Fruit fly (Drosophila melanogaster) whole organism, adult: ENCODE measurements around the gene dpr10.

Experiments used
- CG11617 ChIP-seq: fragments of 200-800 bp; sonication (Bioruptor generic); optimal IDR thresholded peaks from 2 replicates; lab custom pipeline; 2017; ENCODE audit warnings: mild to moderate bottlenecking, missing biosample characterization, missing genetic modification reagents, missing genetic modification characterization
- CG12768 ChIP-seq: fragments of 200-800 bp; sonication (Bioruptor generic); optimal IDR thresholded peaks from 2 replicates; lab custom pipeline; 2017; ENCODE audit warnings: missing biosample characterization, missing genetic modification characterization, mild to moderate bottlenecking, moderate library complexity, missing genetic modification reagents
- CG14711 ChIP-seq: fragments of 200-800 bp; sonication (Bioruptor generic); optimal IDR thresholded peaks from 2 replicates; lab custom pipeline; 2018; ENCODE audit warnings: missing biosample characterization, mild to moderate bottlenecking, missing genetic modification characterization, moderate library complexity
- CG1620 ChIP-seq: fragments of 200-800 bp; sonication (Bioruptor generic); optimal IDR thresholded peaks from 2 replicates; lab custom pipeline; 2016; ENCODE audit warnings: missing biosample characterization, missing genetic modification characterization
- CG33017 ChIP-seq: fragments of 200-800 bp; sonication (Bioruptor generic); optimal IDR thresholded peaks from 2 replicates; lab custom pipeline; 2018; ENCODE audit warnings: missing biosample characterization, mild to moderate bottlenecking, missing genetic modification characterization, moderate library complexity
- CG5204 ChIP-seq: fragments of 200-800 bp; sonication (Bioruptor generic); optimal IDR thresholded peaks from 2 replicates; lab custom pipeline; 2016; ENCODE audit warnings: missing biosample characterization, missing genetic modification characterization
- CG7045 ChIP-seq: fragments of 200-800 bp; sonication (Bioruptor generic); optimal IDR thresholded peaks from 2 replicates; lab custom pipeline; 2017; ENCODE audit warnings: missing biosample characterization, mild to moderate bottlenecking, missing genetic modification characterization
- CG7101 ChIP-seq: fragments of 200-800 bp; sonication (Bioruptor generic); optimal IDR thresholded peaks from 2 replicates; lab custom pipeline; 2018; ENCODE audit warnings: missing biosample characterization, mild to moderate bottlenecking, missing genetic modification characterization, moderate library complexity
- Clk ChIP-seq: fragments of 200-800 bp; sonication (Bioruptor generic); optimal IDR thresholded peaks from 2 replicates; lab custom pipeline; 2017; ENCODE audit warnings: missing biosample characterization, missing genetic modification characterization
- Crg-1 ChIP-seq: fragments of 200-800 bp; sonication (Bioruptor generic); optimal IDR thresholded peaks from 2 replicates; lab custom pipeline; 2016; ENCODE audit warnings: missing biosample characterization, missing genetic modification characterization
- Hr96 ChIP-seq: fragments of 200-800 bp; sonication (Bioruptor generic); optimal IDR thresholded peaks from 2 replicates; lab custom pipeline; 2016; ENCODE audit warnings: missing biosample characterization, missing genetic modification characterization
- Mnt ChIP-seq: fragments of 200-800 bp; sonication (Bioruptor generic); optimal IDR thresholded peaks from 2 replicates; lab custom pipeline; 2016; ENCODE audit warnings: missing biosample characterization, mild to moderate bottlenecking, missing genetic modification characterization
- bab1 ChIP-seq: fragments of 200-800 bp; sonication (Bioruptor generic); optimal IDR thresholded peaks from 3 replicates; lab custom pipeline; 2019; ENCODE audit warnings: missing biosample characterization, mild to moderate bottlenecking, missing genetic modification characterization, moderate library complexity
- cic ChIP-seq: fragments of 200-800 bp; sonication (Bioruptor generic); optimal IDR thresholded peaks from 2 replicates; lab custom pipeline; 2017; ENCODE audit warnings: missing biosample characterization, mild to moderate bottlenecking, missing genetic modification characterization, moderate library complexity
- cnc ChIP-seq, 2 experiments: fragments of >200 bp; optimal IDR thresholded peaks; 2 replicates each; lab custom pipeline; 2017
- kay ChIP-seq: fragments of 200-800 bp; sonication (Bioruptor generic); peaks from one replicate; lab custom pipeline; 2016; ENCODE audit warnings: missing biosample characterization, missing genetic modification characterization, borderline replicate concordance
- ovo ChIP-seq: fragments of 200-800 bp; sonication (Bioruptor generic); optimal IDR thresholded peaks from 2 replicates; lab custom pipeline; 2016; ENCODE audit warnings: missing biosample characterization, missing genetic modification characterization
- pad ChIP-seq: fragments of 200-800 bp; sonication (Bioruptor generic); optimal IDR thresholded peaks from 3 replicates; lab custom pipeline; 2017; ENCODE audit warnings: missing biosample characterization, missing genetic modification characterization, mild to moderate bottlenecking, moderate library complexity, missing genetic modification reagents
- toe ChIP-seq: fragments of 200-800 bp; sonication (Bioruptor generic); optimal IDR thresholded peaks from 2 replicates; lab custom pipeline; 2016; ENCODE audit warnings: missing biosample characterization, missing genetic modification characterization

dpr10 gene

DNA sequence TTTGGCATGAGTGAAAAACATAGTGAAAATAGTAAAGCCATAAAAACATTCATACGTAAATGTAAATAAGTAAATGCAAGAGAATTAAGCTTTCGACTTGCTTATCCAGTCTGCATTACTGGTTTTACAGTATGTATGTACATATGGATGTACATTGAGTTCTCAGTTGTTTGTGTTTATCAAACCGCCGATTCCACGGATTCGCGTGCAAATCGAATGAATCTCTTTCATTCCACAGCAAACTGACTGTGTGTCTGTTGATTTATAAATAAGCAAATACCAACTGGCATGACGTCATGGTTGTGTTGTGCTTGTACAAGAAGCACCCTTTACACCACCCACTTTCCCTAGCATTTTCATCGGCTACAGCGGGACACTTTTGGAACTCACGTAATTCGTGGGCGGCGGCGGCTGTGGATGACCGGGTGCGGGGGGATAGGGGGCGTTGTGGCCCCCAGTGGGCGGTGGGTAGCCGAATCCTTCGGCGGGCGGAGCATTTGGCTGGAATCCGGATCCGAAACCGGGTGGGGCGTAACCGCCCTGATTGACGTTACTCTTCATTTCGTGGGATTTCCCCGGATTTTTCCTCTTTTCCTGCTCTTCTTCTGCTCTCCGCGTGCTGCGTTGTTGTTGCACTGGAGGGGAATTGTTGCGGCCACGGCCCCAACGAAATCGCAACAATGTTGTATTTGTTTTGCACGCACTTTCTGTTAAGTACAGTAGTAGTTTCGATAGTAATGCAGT, 38.7 kb upstream of the dpr10 start:
- TF ChIP-seq ovo (GFP tag; lab: Kevin White, UChicago): no peak
- no peak for TF ChIP-seq CG33017 (tag; lab: Kevin White, UChicago)
- TF ChIP-seq kay: no peak
- TF ChIP-seq CG5204: no peak
- TF ChIP-seq Hr96 (GFP tag; lab: Kevin White, UChicago): no peak
- TF ChIP-seq CG7045: no peak
- TF ChIP-seq CG1620 (GFP tag; lab: Kevin White, UChicago): no peak
- no peak for TF ChIP-seq Crg-1 (GFP tag; lab: Kevin White, UChicago)
- TF ChIP-seq Clk (GFP tag; lab: Kevin White, UChicago): no peak
- no peak for TF ChIP-seq CG7101 (tag; lab: Kevin White, UChicago)
- no peak for TF ChIP-seq bab1 (GFP tag; lab: Kevin White, UChicago)
- TF ChIP-seq toe (GFP tag; lab: Kevin White, UChicago): no peak
- TF ChIP-seq CG12768 (GFP tag; lab: Kevin White, UChicago): no peak
- TF ChIP-seq Mnt: no peak
- no peak for TF ChIP-seq CG14711
- TF ChIP-seq pad (GFP tag; lab: Kevin White, UChicago): no peak
- no peak for TF ChIP-seq CG11617 (GFP tag; lab: Kevin White, UChicago)

dm6 chr3L:10223397-10223796, 37.5 kb upstream of the dpr10 start:
- TF ChIP-seq Crg-1 (GFP tag; lab: Kevin White, UChicago) (no peak), CG7045 (no peak), cnc (optimal IDR thresholded peaks at IDR 0.05; lab: Kevin White, UChicago) (no peak), Mnt (no peak), cic (GFP tag; lab: Kevin White, UChicago) (no peak), CG1620 (GFP tag; lab: Kevin White, UChicago) (no peak), Clk (GFP tag; lab: Kevin White, UChicago) (no peak), ovo (GFP tag; lab: Kevin White, UChicago) (no peak), pad (GFP tag; lab: Kevin White, UChicago) (no peak), toe (GFP tag; lab: Kevin White, UChicago) (no peak), bab1 (GFP tag; lab: Kevin White, UChicago) (no peak), CG12768 (GFP tag; lab: Kevin White, UChicago) (no peak)

- TF ChIP-seq kay (no peak), Clk (GFP tag; lab: Kevin White, UChicago) (no peak), CG11617 (GFP tag; lab: Kevin White, UChicago) (no peak), CG1620 (GFP tag; lab: Kevin White, UChicago) (no peak), CG7101 (tag; lab: Kevin White, UChicago) (no peak), CG12768 (GFP tag; lab: Kevin White, UChicago) (no peak), pad (GFP tag; lab: Kevin White, UChicago) (no peak), Crg-1 (GFP tag; lab: Kevin White, UChicago) (no peak)
Observed at dm6 chr3L:10220064-10220463, 34.2 kb upstream of the dpr10 start, which contains the start of gene CG32055. Gene CG32055 (minus strand): TSS chr3L:10220164.

DNA sequence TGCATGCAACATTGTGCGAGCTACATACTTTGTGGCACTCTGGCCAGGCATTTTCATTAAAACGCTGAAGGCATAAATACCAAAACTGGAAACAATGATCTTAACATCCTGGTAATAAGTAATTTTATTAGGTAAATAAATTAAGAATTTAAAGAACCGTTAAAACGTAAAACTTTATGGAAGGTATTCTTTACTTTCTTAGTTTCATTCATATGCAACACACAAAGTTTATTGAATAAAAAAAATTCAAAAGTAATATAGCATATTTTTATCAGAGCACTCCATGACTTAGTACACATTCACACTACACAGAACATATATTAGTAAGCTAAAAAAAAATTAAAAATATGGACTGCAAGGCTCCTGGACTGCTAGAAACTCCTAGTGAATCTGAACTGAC, 29.5 kb upstream of the dpr10 start, which contains the start of gene CG8065:
TSS of gene CG8065 (plus strand) at position 301 of the 400 bp plus-strand sequence.
- no peak for TF ChIP-seq cic (GFP tag; lab: Kevin White, UChicago)
- TF ChIP-seq CG5204: no peak
- TF ChIP-seq CG7101 (tag; lab: Kevin White, UChicago): no peak
- no peak for TF ChIP-seq Crg-1 (GFP tag; lab: Kevin White, UChicago)
- no peak for TF ChIP-seq ovo (GFP tag; lab: Kevin White, UChicago)
- TF ChIP-seq bab1 (GFP tag; lab: Kevin White, UChicago): no peak
- TF ChIP-seq Clk (GFP tag; lab: Kevin White, UChicago): no peak

DNA sequence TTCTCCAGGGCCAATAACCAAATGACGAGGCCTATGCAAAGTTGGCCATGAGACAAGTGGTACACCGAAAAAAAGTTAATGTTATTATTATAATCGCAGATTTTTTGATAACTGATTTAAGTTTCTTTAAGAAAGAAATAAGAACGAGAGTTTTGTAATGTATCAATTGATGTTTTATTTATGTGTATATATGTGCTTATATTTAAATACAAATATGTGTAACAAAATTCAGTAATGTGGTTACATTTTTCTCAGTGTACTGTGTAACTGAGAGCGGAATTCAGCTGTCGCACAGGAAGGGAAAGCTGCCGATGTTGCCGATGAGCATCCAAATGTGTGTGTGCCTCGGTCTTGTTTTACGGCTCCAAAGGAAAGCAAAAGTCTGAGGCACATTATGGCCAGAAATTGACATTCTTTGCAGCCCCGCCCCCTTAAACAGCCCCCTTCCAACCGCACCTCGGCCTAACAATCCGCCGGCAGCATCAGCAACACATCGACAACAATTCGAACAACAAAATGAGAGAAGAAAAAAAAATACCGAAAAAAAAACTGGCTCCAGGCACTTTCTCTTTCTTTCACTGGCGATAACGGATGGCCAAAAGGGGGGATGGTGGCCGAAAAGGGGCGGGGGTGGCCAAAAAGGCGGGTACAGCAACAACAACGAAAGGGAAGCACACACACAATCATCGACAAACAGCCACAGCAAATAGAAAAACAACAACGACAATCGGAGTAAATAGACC, 20.5 kb upstream of the dpr10 start:
- TF ChIP-seq cic (GFP tag; lab: Kevin White, UChicago): no peak

DNA sequence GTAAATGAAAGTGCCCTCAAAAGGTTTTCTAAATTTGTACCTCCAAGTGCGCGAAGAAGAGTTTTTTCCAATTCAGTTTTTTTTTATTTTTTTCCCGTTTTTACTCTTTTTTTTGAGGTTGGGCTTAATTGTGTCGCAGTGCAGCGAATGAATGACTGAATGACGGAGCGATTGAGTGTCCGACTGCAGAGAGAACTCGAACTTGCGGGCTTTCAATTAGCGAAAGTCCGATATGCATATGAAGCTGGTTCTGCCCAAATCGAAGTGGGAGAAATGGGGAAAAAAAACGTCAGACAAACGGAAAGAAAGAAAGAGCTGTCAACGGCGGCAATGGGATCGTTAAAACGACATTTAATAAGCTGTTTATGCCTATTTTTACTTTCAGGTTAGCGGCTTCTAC, 19.9 kb upstream of the dpr10 start:
- TF ChIP-seq CG1620 (GFP tag; lab: Kevin White, UChicago) (no peak), cic (GFP tag; lab: Kevin White, UChicago) (no peak), CG7045 (no peak), Clk (GFP tag; lab: Kevin White, UChicago) (no peak), pad (GFP tag; lab: Kevin White, UChicago) (no peak), kay (no peak), ovo (GFP tag; lab: Kevin White, UChicago) (no peak), toe (GFP tag; lab: Kevin White, UChicago) (no peak), bab1 (GFP tag; lab: Kevin White, UChicago) (no peak), CG14711 (no peak), cnc (optimal IDR thresholded peaks at IDR 0.05; lab: Kevin White, UChicago) (no peak), Mnt (no peak), CG7101 (tag; lab: Kevin White, UChicago) (no peak), CG12768 (GFP tag; lab: Kevin White, UChicago) (no peak), CG33017 (tag; lab: Kevin White, UChicago) (no peak)
